Worm (Caenorhabditis elegans) whole organism, L4 larva: Measurements from ENCODE around the gene K04G7.1.

Experiments used
- F26F4.8 ChIP-seq: fragments of 200-800 bp; sonication (Bioruptor generic); conservative IDR thresholded peaks from 2 replicates; pipeline ENCODE4 v1.3.6; 2022; ENCODE audit warnings: missing genetic modification characterization, missing compliant biosample characterization
- F37D6.2 ChIP-seq: sonication (generic microtip); optimal IDR thresholded peaks from 2 replicates; lab custom pipeline; 2016; ENCODE audit warnings: mild to moderate bottlenecking, missing genetic modification characterization, missing compliant biosample characterization
- R02D3.7 ChIP-seq: fragments of 150-350 bp; sonication (generic microtip); optimal IDR thresholded peaks from 3 replicates; lab custom pipeline; 2014; ENCODE audit warnings: missing biosample characterization, missing genetic modification characterization
- T20F7.1 ChIP-seq: fragments of 200-800 bp; sonication (Bioruptor generic); optimal IDR thresholded peaks from 2 replicates; lab custom pipeline; 2018; ENCODE audit warnings: mild to moderate bottlenecking, missing genetic modification characterization, missing compliant biosample characterization
- Y5F2A.4 ChIP-seq: fragments of 200-800 bp; sonication (Bioruptor generic); optimal IDR thresholded peaks from 2 replicates; lab custom pipeline; 2018; ENCODE audit warnings: mild to moderate bottlenecking, missing genetic modification characterization, missing compliant biosample characterization
- ZK546.5 ChIP-seq, 2 experiments: sonication (generic microtip); optimal IDR thresholded peaks; 2 replicates each; lab custom pipeline; 2017; ENCODE audit warnings: missing biosample characterization in 2 of 2, missing genetic modification characterization in 2 of 2
- aha-1 ChIP-seq: fragments of 150-350 bp; peaks from one replicate; lab custom pipeline; 2014; ENCODE audit warnings: missing biosample characterization, missing genetic modification characterization
- aly-2 ChIP-seq: sonication (generic microtip); optimal IDR thresholded peaks from 2 replicates; lab custom pipeline; 2018; ENCODE audit warnings: missing biosample characterization, missing genetic modification characterization
- ama-1 ChIP-seq: fragments of 150-350 bp; optimal IDR thresholded peaks from 2 replicates; lab custom pipeline; 2014; ENCODE audit warnings: inconsistent platforms, mixed read lengths
- arid-1 ChIP-seq: fragments of 200-800 bp; sonication (Bioruptor generic); conservative IDR thresholded peaks from 2 replicates; pipeline ENCODE4 v1.3.6; 2022; ENCODE audit warnings: missing genetic modification reagents, missing genetic modification characterization, missing compliant biosample characterization
- ceh-28 ChIP-seq: fragments of 150-350 bp; optimal IDR thresholded peaks from 2 replicates; lab custom pipeline; 2014; ENCODE audit warnings: missing biosample characterization, missing genetic modification reagents, missing genetic modification characterization
- ceh-82 ChIP-seq: sonication (generic microtip); optimal IDR thresholded peaks from 2 replicates; lab custom pipeline; 2017; ENCODE audit warnings: missing biosample characterization, missing genetic modification characterization
- dpl-1 ChIP-seq: fragments of 150-350 bp; optimal IDR thresholded peaks from 2 replicates; lab custom pipeline; 2014; ENCODE audit warnings: missing biosample characterization, missing genetic modification reagents, missing genetic modification characterization
- duxl-1 ChIP-seq: sonication (generic microtip); optimal IDR thresholded peaks from 2 replicates; lab custom pipeline; 2016; ENCODE audit warnings: mild to moderate bottlenecking, missing genetic modification characterization, moderate library complexity, missing compliant biosample characterization; ENCODE audit not compliant: poor library complexity
- dve-1 ChIP-seq: sonication (generic microtip); optimal IDR thresholded peaks from 2 replicates; lab custom pipeline; 2017; ENCODE audit warnings: antibody characterized with exemption, mild to moderate bottlenecking, missing genetic modification characterization, missing compliant biosample characterization; ENCODE audit not compliant: insufficient read depth
- egl-27 ChIP-seq: sonication (generic microtip); optimal IDR thresholded peaks from 3 replicates; lab custom pipeline; 2017; ENCODE audit warnings: missing biosample characterization, missing genetic modification reagents, missing genetic modification characterization
- egl-43 ChIP-seq: fragments of 200-800 bp; sonication (Bioruptor generic); IDR thresholded peaks from 2 replicates; pipeline ENCODE4 v1.3.6; 2022; ENCODE audit warnings: missing genetic modification reagents, missing genetic modification characterization, missing compliant biosample characterization
- fkh-10 ChIP-seq: fragments of 150-350 bp; optimal IDR thresholded peaks from 2 replicates; lab custom pipeline; 2014; ENCODE audit warnings: missing biosample characterization, missing genetic modification reagents, missing genetic modification characterization
- gei-8 ChIP-seq: fragments of 200-800 bp; sonication (Bioruptor generic); optimal IDR thresholded peaks from 2 replicates; lab custom pipeline; 2018; ENCODE audit warnings: mild to moderate bottlenecking, missing genetic modification characterization, missing compliant biosample characterization
- hif-1 ChIP-seq, 2 experiments: sonication (generic microtip); optimal IDR thresholded peaks; 2 replicates each; lab custom pipeline; 2016 to 2017; ENCODE audit warnings: missing compliant biosample characterization in 2 of 2, missing genetic modification characterization in 2 of 2, missing genetic modification reagents in 2 of 2, missing genotype in 2 of 2, mild to moderate bottlenecking in 1 of 2
- hlh-11 ChIP-seq: fragments of 200-800 bp; sonication (Bioruptor generic); optimal IDR thresholded peaks from 2 replicates; lab custom pipeline; 2018; ENCODE audit warnings: mild to moderate bottlenecking, missing genetic modification characterization, missing compliant biosample characterization
- hmg-1.1 ChIP-seq: fragments of 200-800 bp; sonication (Bioruptor generic); IDR thresholded peaks from 2 replicates; pipeline ENCODE4 v1.3.6; 2022; ENCODE audit warnings: missing genetic modification reagents, missing genetic modification characterization, missing compliant biosample characterization
- lim-7 ChIP-seq: fragments of 200-800 bp; sonication (Bioruptor generic); IDR thresholded peaks from 2 replicates; pipeline ENCODE4 v1.3.6; 2022; ENCODE audit warnings: missing genetic modification characterization, missing compliant biosample characterization
- lin-13 ChIP-seq: fragments of 150-350 bp; optimal IDR thresholded peaks from 2 replicates; lab custom pipeline; 2014; ENCODE audit warnings: missing biosample characterization, missing genetic modification reagents, missing genetic modification characterization
- lin-15B ChIP-seq: fragments of 150-350 bp; sonication (generic microtip); optimal IDR thresholded peaks from 3 replicates; lab custom pipeline; 2014; ENCODE audit warnings: missing biosample characterization, missing genetic modification characterization
- lin-29 ChIP-seq: fragments of 200-800 bp; sonication (Bioruptor generic); IDR thresholded peaks from 2 replicates; pipeline ENCODE4 v1.3.6; 2022; ENCODE audit warnings: missing genetic modification reagents, missing genetic modification characterization, missing compliant biosample characterization
- lin-38 ChIP-seq: fragments of 200-800 bp; sonication (Bioruptor generic); IDR thresholded peaks from 2 replicates; pipeline ENCODE4 v1.3.6; 2022; ENCODE audit warnings: missing genetic modification reagents, missing genetic modification characterization, missing compliant biosample characterization
- lir-3 ChIP-seq: sonication (generic microtip); optimal IDR thresholded peaks from 2 replicates; lab custom pipeline; 2016; ENCODE audit warnings: mild to moderate bottlenecking, missing genetic modification characterization, missing compliant biosample characterization
- lsy-2 ChIP-seq, 2 experiments: fragments of 150-350 bp in 1 of 2; sonication (generic microtip) in 1 of 2; optimal IDR thresholded peaks; 2 replicates each; lab custom pipeline; 2014 to 2017; ENCODE audit warnings: missing biosample characterization in 2 of 2, missing genetic modification characterization in 2 of 2
- madf-5 ChIP-seq, 2 experiments: fragments of 200-800 bp; sonication (Bioruptor generic); IDR thresholded peaks; 2 replicates each; pipeline ENCODE4 v1.3.6; 2022; ENCODE audit warnings: missing compliant biosample characterization in 2 of 2, missing genetic modification characterization in 2 of 2
- mdl-1 ChIP-seq, 2 experiments: fragments of 150-350 bp in 1 of 2; sonication (generic microtip) in 1 of 2; optimal IDR thresholded peaks; 2 replicates each; lab custom pipeline; 2014 to 2017; ENCODE audit warnings: missing biosample characterization in 2 of 2, missing genetic modification characterization in 2 of 2
- mes-2 ChIP-seq: sonication (generic microtip); optimal IDR thresholded peaks from 2 replicates; lab custom pipeline; 2016; ENCODE audit warnings: missing genotype, mild to moderate bottlenecking, missing genetic modification characterization, missing compliant biosample characterization; ENCODE audit not compliant: poor library complexity, severe bottlenecking
- nhr-11 ChIP-seq: fragments of 150-350 bp; optimal IDR thresholded peaks from 2 replicates; lab custom pipeline; 2014; ENCODE audit warnings: missing biosample characterization, missing genetic modification characterization
- nhr-25 ChIP-seq: sonication (generic microtip); optimal IDR thresholded peaks from 2 replicates; lab custom pipeline; 2017; ENCODE audit warnings: missing genetic modification characterization, mild to moderate bottlenecking, missing compliant biosample characterization, antibody characterized with exemption, moderate library complexity, borderline replicate concordance; ENCODE audit not compliant: insufficient read depth
- nhr-28 ChIP-seq: fragments of 150-350 bp; optimal IDR thresholded peaks from 2 replicates; lab custom pipeline; 2014; ENCODE audit warnings: missing biosample characterization, missing genetic modification characterization
- nhr-41 ChIP-seq: fragments of 200-800 bp; sonication (Bioruptor generic); IDR thresholded peaks from 2 replicates; pipeline ENCODE4 v1.3.6; 2022; ENCODE audit warnings: missing genetic modification reagents, missing genetic modification characterization, missing compliant biosample characterization
- pha-4 ChIP-seq, 2 experiments: fragments of 150-350 bp in 1 of 2; fragments of 200-800 bp in 1 of 2; sonication (Bioruptor generic) in 1 of 2; IDR thresholded peaks in 1 of 2; optimal IDR thresholded peaks in 1 of 2; 2 replicates each; pipeline versions ENCODE4 v1.3.6 to Lab custom; 2014 to 2022; ENCODE audit warnings: missing genetic modification characterization in 2 of 2, missing genetic modification reagents in 2 of 2, missing biosample characterization in 1 of 2, missing compliant biosample characterization in 1 of 2
- set-16 ChIP-seq: fragments of 200-800 bp; sonication (Bioruptor generic); IDR thresholded peaks from 2 replicates; pipeline ENCODE4 v1.3.6; 2022; ENCODE audit warnings: missing genetic modification reagents, missing genetic modification characterization, missing compliant biosample characterization
- skn-1 ChIP-seq: fragments of 150-350 bp; optimal IDR thresholded peaks from 2 replicates; lab custom pipeline; 2014; ENCODE audit warnings: missing biosample characterization, missing genetic modification characterization
- snpc-1.2 ChIP-seq: fragments of 200-800 bp; sonication (Bioruptor generic); IDR thresholded peaks from 2 replicates; pipeline ENCODE4 v1.3.6; 2022; ENCODE audit warnings: missing genetic modification reagents, missing genetic modification characterization, missing compliant biosample characterization
- snpc-4 ChIP-seq: fragments of 150-350 bp; optimal IDR thresholded peaks from 2 replicates; lab custom pipeline; 2014; ENCODE audit warnings: missing biosample characterization, missing genetic modification characterization
- spr-1 ChIP-seq: sonication (generic microtip); optimal IDR thresholded peaks from 2 replicates; lab custom pipeline; 2016; ENCODE audit warnings: mild to moderate bottlenecking, missing genetic modification characterization, missing compliant biosample characterization
- tag-97 ChIP-seq: fragments of 200-800 bp; sonication (Bioruptor generic); IDR thresholded peaks from 2 replicates; pipeline ENCODE4 v1.3.6; 2022; ENCODE audit warnings: missing genetic modification characterization, missing compliant biosample characterization
- tra-1 ChIP-seq: fragments of 200-800 bp; sonication (Bioruptor generic); IDR thresholded peaks from 2 replicates; pipeline ENCODE4 v1.3.6; 2022; ENCODE audit warnings: missing genetic modification reagents, missing genetic modification characterization, missing compliant biosample characterization
- unc-62 ChIP-seq, 3 experiments: fragments of 150-350 bp in 1 of 3; sonication (generic microtip); optimal IDR thresholded peaks in 2 of 3; peaks in 1 of 3; 1 replicate in 1 of 3; 2 replicates in 2 of 3; lab custom pipeline; 2014 to 2017; ENCODE audit warnings: missing biosample characterization in 3 of 3, missing genetic modification characterization in 3 of 3, missing genetic modification reagents in 3 of 3, missing genotype in 1 of 3
- zfp-2 ChIP-seq: sonication (generic microtip); optimal IDR thresholded peaks from 2 replicates; lab custom pipeline; 2016; ENCODE audit warnings: mild to moderate bottlenecking, missing genetic modification characterization, missing compliant biosample characterization
- zfp-3 ChIP-seq: fragments of 200-800 bp; sonication (Bioruptor generic); conservative IDR thresholded peaks from 2 replicates; pipeline ENCODE4 v1.3.6; 2022; ENCODE audit warnings: missing genetic modification reagents, missing genetic modification characterization, missing compliant biosample characterization
- zip-2 ChIP-seq: fragments of 150-350 bp; optimal IDR thresholded peaks from 2 replicates; lab custom pipeline; 2014; ENCODE audit warnings: missing biosample characterization, missing genetic modification characterization
- ztf-7 ChIP-seq: fragments of 150-350 bp; optimal IDR thresholded peaks from 2 replicates; lab custom pipeline; 2014; ENCODE audit warnings: missing biosample characterization, missing genetic modification characterization

The K04G7.1 gene

ce11 chrIII:7207903-7208497 is 45.5 kb downstream of the K04G7.1 start, which contains the start of gene rpl-6:
Gene rpl-6 (plus strand): TSS chrIII:7208447.
- TF ChIP-seq R02D3.7 (tag; lab: Kevin White, UChicago), result no peak
- no peak for TF ChIP-seq madf-5 (GFP tag; IDR thresholded peaks at IDR 0.05; lab: Robert Waterston, UW)
- peak; percentile 62 for TF ChIP-seq nhr-25 (tag; lab: Kevin White, UChicago)
- peak; percentile 74 for TF ChIP-seq hlh-11 (tag; lab: Kevin White, UChicago)
- TF ChIP-seq unc-62 (GFP tag; optimal IDR thresholded peaks at IDR 0.05 in 1 of 2; lab: Kevin White, UChicago), result no peak
- no peak for TF ChIP-seq unc-62 (tag; optimal IDR thresholded peaks at IDR 0.05; lab: Kevin White, UChicago)
- TF ChIP-seq arid-1, result peak; percentile 80
- TF ChIP-seq lin-15B (tag; lab: Kevin White, UChicago), result no peak
- TF ChIP-seq snpc-1.2 (GFP tag; lab: Robert Waterston, UW), result no peak
- TF ChIP-seq dve-1 (tag; lab: Kevin White, UChicago), result peak; percentile 86
- TF ChIP-seq nhr-28 (tag; lab: Kevin White, UChicago), result peak; percentile 88
- peak; percentile 77 for TF ChIP-seq lin-13 (GFP tag; lab: Kevin White, UChicago)
- peak; percentile 25 for TF ChIP-seq snpc-4 (tag; lab: Kevin White, UChicago)
- TF ChIP-seq ceh-28 (tag; lab: Kevin White, UChicago), result no peak
- peak; percentile 19 for TF ChIP-seq ztf-7
- peak; percentile 99 for TF ChIP-seq aha-1 (tag; lab: Kevin White, UChicago)
- peak in 1 of 2 experiments; percentile 26 for TF ChIP-seq mdl-1 (tag; optimal IDR thresholded peaks at IDR 0.05; lab: Kevin White, UChicago)
- TF ChIP-seq skn-1 (tag; lab: Kevin White, UChicago), result no peak
- peak; percentile 38 for TF ChIP-seq zip-2 (tag; lab: Kevin White, UChicago)
- TF ChIP-seq egl-27, result peak; percentile 23
- TF ChIP-seq duxl-1 (tag; lab: Kevin White, UChicago), result peak; percentile 64
- peak; percentile 82 for TF ChIP-seq lin-38 (GFP tag; lab: Robert Waterston, UW)
- no peak for TF ChIP-seq nhr-41 (GFP tag; lab: Robert Waterston, UW)
- peak in 1 of 2 experiments; percentile 82 for TF ChIP-seq hif-1 (tag; optimal IDR thresholded peaks at IDR 0.05; lab: Kevin White, UChicago)
- peak; percentile 77 for TF ChIP-seq fkh-10 (GFP tag; lab: Kevin White, UChicago)
- TF ChIP-seq tag-97 (GFP tag; lab: Robert Waterston, UW), result no peak
- peak; percentile 87 for TF ChIP-seq nhr-11
- no peak for TF ChIP-seq lir-3 (tag; lab: Kevin White, UChicago)
- TF ChIP-seq lim-7 (GFP tag; lab: Robert Waterston, UW), result 0 out of 2 replicates have a peak, but pooled peaks have one; percentile 17
- TF ChIP-seq egl-43 (GFP tag; lab: Robert Waterston, UW), result no peak
- peak; percentile 56 for TF ChIP-seq spr-1 (tag; lab: Kevin White, UChicago)
- peak; percentile 17 for TF ChIP-seq gei-8
- peak; percentile 78 for TF ChIP-seq hmg-1.1 (GFP tag; lab: Robert Waterston, UW)
- peak; percentile 33 for TF ChIP-seq ama-1
- TF ChIP-seq F37D6.2 (tag; lab: Kevin White, UChicago), result peak; percentile 46
- peak; percentile 91 for TF ChIP-seq mes-2 (tag; lab: Kevin White, UChicago)
- peak; percentile 66; the same call in 1 of the 2 replicates for TF ChIP-seq zfp-3 (GFP tag; lab: Robert Waterston, UW)
- no peak for TF ChIP-seq Y5F2A.4 (GFP tag; lab: Kevin White, UChicago)
- TF ChIP-seq tra-1 (GFP tag; lab: Robert Waterston, UW), result peak; percentile 20; the same call in 1 of the 2 replicates
- TF ChIP-seq ZK546.5 (tag; optimal IDR thresholded peaks at IDR 0.05; lab: Kevin White, UChicago), result peak in 1 of 2 experiments; percentile 77
- no peak for TF ChIP-seq F26F4.8 (GFP tag; lab: Robert Waterston, UW)
- TF ChIP-seq ceh-82 (tag; lab: Kevin White, UChicago), result no peak
- TF ChIP-seq aly-2, result no peak
- TF ChIP-seq pha-4 (GFP tag; IDR thresholded peaks at IDR 0.05; lab: Robert Waterston, UW), result peak; percentile 24; the same call in 1 of the 2 replicates
- peak; percentile 86 for TF ChIP-seq pha-4 (tag; optimal IDR thresholded peaks at IDR 0.05; lab: Kevin White, UChicago)
- TF ChIP-seq zfp-2 (tag; lab: Kevin White, UChicago), result peak; percentile 81
- no peak for TF ChIP-seq lin-29 (GFP tag; lab: Robert Waterston, UW)
- TF ChIP-seq dpl-1 (GFP tag; lab: Kevin White, UChicago), result peak; percentile 88
- TF ChIP-seq set-16, result no peak
- TF ChIP-seq T20F7.1, result peak; percentile 87
- peak; percentile 98 to 100 for TF ChIP-seq lsy-2 (tag; optimal IDR thresholded peaks at IDR 0.05; lab: Kevin White, UChicago)
